Fruit fly (Drosophila melanogaster) whole organism, embryonic: ENCODE results near the gene TrpRS.
A peak's percentile ranks its signal among the peaks of the same experiment; 100 is the strongest.

Experiments used
- Blimp-1 ChIP-seq: fragments of 200-800 bp; sonication (Bioruptor generic); optimal IDR thresholded peaks from 3 replicates; lab custom pipeline; 2018; ENCODE audit warnings: missing biosample characterization, missing genetic modification characterization, mild to moderate bottlenecking, moderate library complexity, missing genetic modification reagents
- Bteb2 ChIP-seq: fragments of 200-800 bp; sonication (Bioruptor generic); optimal IDR thresholded peaks from 2 replicates; lab custom pipeline; 2016; ENCODE audit warnings: missing biosample characterization, missing genetic modification characterization
- CG10267 ChIP-seq: fragments of 200-800 bp; sonication (Bioruptor generic); optimal IDR thresholded peaks from 2 replicates; lab custom pipeline; 2018; ENCODE audit warnings: missing biosample characterization, mild to moderate bottlenecking, missing genetic modification characterization, moderate library complexity
- CG11247 ChIP-seq: fragments of 200-800 bp; sonication (Bioruptor generic); IDR thresholded peaks from 2 replicates; pipeline ENCODE4 v1.3.6; 2022; ENCODE audit warnings: missing biosample characterization, missing genetic modification characterization
- CG11723 ChIP-seq: fragments of 200-800 bp; sonication (Bioruptor generic); optimal IDR thresholded peaks from 2 replicates; lab custom pipeline; 2017; ENCODE audit warnings: missing biosample characterization, mild to moderate bottlenecking, missing genetic modification characterization
- CG12071 ChIP-seq: fragments of 200-800 bp; sonication (Bioruptor generic); optimal IDR thresholded peaks from 3 replicates; lab custom pipeline; 2018; ENCODE audit warnings: missing biosample characterization, mild to moderate bottlenecking, missing genetic modification characterization
- CG12744 ChIP-seq: fragments of 200-800 bp; sonication (Bioruptor generic); optimal IDR thresholded peaks from 2 replicates; lab custom pipeline; 2016; ENCODE audit warnings: missing biosample characterization, missing genetic modification characterization
- CG12942 ChIP-seq: fragments of 200-800 bp; sonication (Bioruptor generic); optimal IDR thresholded peaks from 3 replicates; lab custom pipeline; 2016; ENCODE audit warnings: missing biosample characterization, missing genetic modification characterization
- CG14710 ChIP-seq: fragments of 200-800 bp; sonication (Bioruptor generic); optimal IDR thresholded peaks from 3 replicates; lab custom pipeline; 2019; ENCODE audit warnings: missing biosample characterization, mild to moderate bottlenecking, missing genetic modification characterization, moderate library complexity
- CG16815 ChIP-seq: fragments of 200-800 bp; sonication (Bioruptor generic); optimal IDR thresholded peaks from 3 replicates; lab custom pipeline; 2017; ENCODE audit warnings: missing biosample characterization, mild to moderate bottlenecking, missing genetic modification characterization
- CG16863 ChIP-seq: fragments of 200-800 bp; sonication (Bioruptor generic); optimal IDR thresholded peaks from 3 replicates; lab custom pipeline; 2016; ENCODE audit warnings: missing biosample characterization, missing genetic modification characterization
- CG17385 ChIP-seq: fragments of 200-800 bp; sonication (Bioruptor generic); optimal IDR thresholded peaks from 3 replicates; lab custom pipeline; 2018; ENCODE audit warnings: missing biosample characterization, mild to moderate bottlenecking, missing genetic modification characterization
- CG2116 ChIP-seq: fragments of 200-800 bp; sonication (Bioruptor generic); optimal IDR thresholded peaks from 3 replicates; lab custom pipeline; 2018; ENCODE audit warnings: missing biosample characterization, mild to moderate bottlenecking, missing genetic modification characterization
- CG31365 ChIP-seq: fragments of 200-800 bp; sonication (Bioruptor generic); optimal IDR thresholded peaks from 2 replicates; lab custom pipeline; 2018; ENCODE audit warnings: missing biosample characterization, mild to moderate bottlenecking, missing genetic modification characterization
- CG32767 ChIP-seq: fragments of 200-800 bp; sonication (Bioruptor generic); IDR thresholded peaks from 2 replicates; pipeline ENCODE4 v1.3.6; 2022; ENCODE audit warnings: missing biosample characterization, missing genetic modification characterization
- CG5245 ChIP-seq: fragments of 200-800 bp; sonication (Bioruptor generic); optimal IDR thresholded peaks from 3 replicates; lab custom pipeline; 2016; ENCODE audit warnings: missing biosample characterization, missing genetic modification characterization
- CG6765 ChIP-seq: fragments of 200-800 bp; sonication (Bioruptor generic); optimal IDR thresholded peaks from 3 replicates; lab custom pipeline; 2017; ENCODE audit warnings: missing biosample characterization, mild to moderate bottlenecking, missing genetic modification characterization
- CG7372 ChIP-seq: fragments of 200-800 bp; sonication (Bioruptor generic); IDR thresholded peaks from 2 replicates; pipeline ENCODE4 v1.3.6; 2022; ENCODE audit warnings: missing biosample characterization, missing genetic modification characterization
- CG7786 ChIP-seq: fragments of 200-800 bp; sonication (Bioruptor generic); optimal IDR thresholded peaks from 2 replicates; lab custom pipeline; 2016; ENCODE audit warnings: missing biosample characterization, missing genetic modification characterization
- CG7963 ChIP-seq: fragments of 200-800 bp; sonication (Bioruptor generic); IDR thresholded peaks from 3 replicates; pipeline ENCODE4 v1.3.6; 2022; ENCODE audit warnings: missing biosample characterization, missing genetic modification characterization; ENCODE audit not compliant: partially characterized antibody
- CG9437 ChIP-seq: fragments of 200-800 bp; sonication (Bioruptor generic); optimal IDR thresholded peaks from 2 replicates; lab custom pipeline; 2018; ENCODE audit warnings: missing biosample characterization, mild to moderate bottlenecking, missing genetic modification characterization
- CG9609 ChIP-seq: fragments of 200-800 bp; sonication (Bioruptor generic); optimal IDR thresholded peaks from 3 replicates; lab custom pipeline; 2016; ENCODE audit warnings: missing biosample characterization, missing genetic modification characterization
- D19B ChIP-seq: fragments of 200-800 bp; sonication (Bioruptor generic); optimal IDR thresholded peaks from 2 replicates; lab custom pipeline; 2017; ENCODE audit warnings: missing biosample characterization, mild to moderate bottlenecking, missing genetic modification characterization
- Deaf1 ChIP-seq: fragments of 200-800 bp; optimal IDR thresholded peaks from 3 replicates; lab custom pipeline; 2019; ENCODE audit warnings: missing biosample characterization, mild to moderate bottlenecking, missing genetic modification characterization, moderate library complexity
- Drgx ChIP-seq: fragments of 200-800 bp; sonication (Bioruptor generic); IDR thresholded peaks from 2 replicates; pipeline ENCODE4 v1.3.6; 2022; ENCODE audit warnings: missing biosample characterization, missing genetic modification characterization
- E2f2 ChIP-seq: fragments of 200-800 bp; sonication (Bioruptor generic); IDR thresholded peaks from 2 replicates; pipeline ENCODE4 v1.3.6; 2022; ENCODE audit warnings: missing biosample characterization, missing genetic modification characterization
- Eip74EF ChIP-seq, 2 experiments: fragments of 200-800 bp in 1 of 2; fragments of >200 bp in 1 of 2; sonication (Bioruptor generic) in 1 of 2; optimal IDR thresholded peaks; 2 replicates each; lab custom pipeline; 2017 to 2019; ENCODE audit warnings: missing biosample characterization in 2 of 2, missing genetic modification characterization in 2 of 2, mild to moderate bottlenecking in 1 of 2, moderate library complexity in 1 of 2
- Fer3 ChIP-seq: fragments of 200-800 bp; sonication (Bioruptor generic); optimal IDR thresholded peaks from 2 replicates; lab custom pipeline; 2018; ENCODE audit warnings: missing biosample characterization, mild to moderate bottlenecking, missing genetic modification characterization, moderate library complexity
- Hmx ChIP-seq: fragments of 200-800 bp; sonication (Bioruptor generic); optimal IDR thresholded peaks from 2 replicates; lab custom pipeline; 2016; ENCODE audit warnings: missing biosample characterization, missing genetic modification characterization
- Myb ChIP-seq: fragments of 200-800 bp; sonication (Bioruptor generic); optimal IDR thresholded peaks from 2 replicates; lab custom pipeline; 2016; ENCODE audit warnings: missing biosample characterization, missing genetic modification characterization
- Side ChIP-seq: fragments of 200-800 bp; sonication (Bioruptor generic); optimal IDR thresholded peaks from 2 replicates; lab custom pipeline; 2016; ENCODE audit warnings: missing biosample characterization, missing genetic modification characterization
- abd-A ChIP-seq: fragments of 200-800 bp; sonication (Bioruptor generic); optimal IDR thresholded peaks from 3 replicates; lab custom pipeline; 2019; ENCODE audit warnings: missing biosample characterization, mild to moderate bottlenecking, missing genetic modification characterization, moderate library complexity
- al ChIP-seq: fragments of 200-800 bp; sonication (Bioruptor generic); IDR thresholded peaks from 2 replicates; pipeline ENCODE4 v1.3.6; 2022; ENCODE audit warnings: missing biosample characterization, missing genetic modification characterization
- bigmax ChIP-seq: fragments of 200-800 bp; sonication (Bioruptor generic); optimal IDR thresholded peaks from 2 replicates; lab custom pipeline; 2018; ENCODE audit warnings: missing biosample characterization, mild to moderate bottlenecking, missing genetic modification characterization
- cad ChIP-seq: fragments of >200 bp; optimal IDR thresholded peaks from 2 replicates; lab custom pipeline; 2017; ENCODE audit warnings: missing biosample characterization, missing genetic modification characterization
- dysf ChIP-seq: fragments of 200-800 bp; sonication (Bioruptor generic); IDR thresholded peaks from 3 replicates; pipeline ENCODE4 v1.3.6; 2022; ENCODE audit warnings: missing biosample characterization, missing genetic modification characterization
- gsb ChIP-seq: fragments of 200-800 bp; sonication (Bioruptor generic); IDR thresholded peaks from 2 replicates; pipeline ENCODE4 v1.3.6; 2022; ENCODE audit warnings: missing biosample characterization, missing genetic modification characterization
- ham ChIP-seq: fragments of 200-800 bp; sonication (Bioruptor generic); IDR thresholded peaks from 2 replicates; pipeline ENCODE4 v1.3.6; 2022; ENCODE audit warnings: missing biosample characterization, missing genetic modification characterization
- hkb ChIP-seq, 2 experiments: fragments of 200-800 bp in 1 of 2; fragments of >200 bp in 1 of 2; sonication (Bioruptor generic) in 1 of 2; IDR thresholded peaks in 1 of 2; optimal IDR thresholded peaks in 1 of 2; 2 replicates each; pipeline versions ENCODE4 v1.3.6 to Lab custom; 2017 to 2022; ENCODE audit warnings: missing biosample characterization in 1 of 2, missing genetic modification characterization in 1 of 2
- inv ChIP-seq: fragments of 200-800 bp; sonication (Bioruptor generic); IDR thresholded peaks from 2 replicates; pipeline ENCODE4 v1.3.6; 2022; ENCODE audit warnings: missing biosample characterization, missing genetic modification characterization; ENCODE audit not compliant: partially characterized antibody
- mirr ChIP-seq: fragments of 200-800 bp; sonication (Bioruptor generic); optimal IDR thresholded peaks from 3 replicates; lab custom pipeline; 2018; ENCODE audit warnings: missing biosample characterization, mild to moderate bottlenecking, missing genetic modification characterization
- peb ChIP-seq: fragments of 200-800 bp; sonication (Bioruptor generic); IDR thresholded peaks from 2 replicates; pipeline ENCODE4 v1.3.6; 2022; ENCODE audit warnings: missing biosample characterization, missing genetic modification characterization
- pho ChIP-seq: fragments of 200-800 bp; sonication (Bioruptor generic); optimal IDR thresholded peaks from 2 replicates; lab custom pipeline; 2016; ENCODE audit warnings: missing biosample characterization, missing genetic modification characterization
- pnt ChIP-seq: fragments of 200-800 bp; sonication (Bioruptor generic); optimal IDR thresholded peaks from 3 replicates; lab custom pipeline; 2016; ENCODE audit warnings: missing biosample characterization, missing genetic modification characterization
- so ChIP-seq: fragments of 200-800 bp; sonication (Bioruptor generic); IDR thresholded peaks from 3 replicates; pipeline ENCODE4 v1.3.6; 2022; ENCODE audit warnings: missing biosample characterization, missing genetic modification characterization
- sob ChIP-seq: fragments of 200-800 bp; sonication (Bioruptor generic); IDR thresholded peaks from 2 replicates; pipeline ENCODE4 v1.3.6; 2022; ENCODE audit warnings: missing biosample characterization, missing genetic modification characterization
- stc ChIP-seq: fragments of 200-800 bp; sonication (Bioruptor generic); IDR thresholded peaks from 2 replicates; pipeline ENCODE4 v1.3.6; 2022; ENCODE audit warnings: missing biosample characterization, missing genetic modification characterization
- unpg ChIP-seq: fragments of 200-800 bp; sonication (Bioruptor generic); optimal IDR thresholded peaks from 3 replicates; lab custom pipeline; 2018; ENCODE audit warnings: missing biosample characterization, mild to moderate bottlenecking, missing genetic modification characterization, moderate library complexity
- zfh2 ChIP-seq: fragments of 200-800 bp; sonication (Bioruptor generic); optimal IDR thresholded peaks from 2 replicates; lab custom pipeline; 2016; ENCODE audit warnings: missing biosample characterization, missing genetic modification characterization

Gene TrpRS

dm6 chr3R:9220064-9220864 lies 46.4 kb downstream of the TrpRS start (continued):
- no peak for TF ChIP-seq CG31365 (tag; lab: Kevin White, UChicago)
- peak; percentile 49 for TF ChIP-seq D19B (GFP tag; lab: Kevin White, UChicago)
- TF ChIP-seq pho = peak; percentile 38
- TF ChIP-seq CG10267 = peak; percentile 11
- peak; percentile 47; the same call in 1 of the 2 replicates for TF ChIP-seq sob (GFP tag; lab: Robert Waterston, UW)
- TF ChIP-seq CG32767 (GFP tag; lab: Robert Waterston, UW) = no peak
- TF ChIP-seq CG11723 (GFP tag; lab: Kevin White, UChicago) = no peak
- peak; percentile 56 for TF ChIP-seq CG9609 (GFP tag; lab: Kevin White, UChicago)
- no peak for TF ChIP-seq mirr (GFP tag; lab: Kevin White, UChicago)
- no peak for TF ChIP-seq gsb
- TF ChIP-seq Side (GFP tag; lab: Kevin White, UChicago) = peak; percentile 32
- no peak for TF ChIP-seq CG6765
- TF ChIP-seq CG11247 (GFP tag; lab: Robert Waterston, UW) = peak; percentile 20; the same call in 1 of the 2 replicates
- TF ChIP-seq zfh2 (GFP tag; lab: Kevin White, UChicago) = peak; percentile 52
- TF ChIP-seq inv = no peak
- peak; percentile 36 for TF ChIP-seq Fer3
- TF ChIP-seq ham (GFP tag; lab: Robert Waterston, UW) = no peak
- peak; percentile 24 for TF ChIP-seq bigmax (GFP tag; lab: Kevin White, UChicago)
- no peak for TF ChIP-seq CG16863
- peak; percentile 20 for TF ChIP-seq Blimp-1 (GFP tag; lab: Kevin White, UChicago)
- no peak for TF ChIP-seq CG5245
- TF ChIP-seq peb (GFP tag; lab: Robert Waterston, UW) = no peak
- TF ChIP-seq cad = no peak
- TF ChIP-seq CG7372 (GFP tag; lab: Robert Waterston, UW) = no peak
- peak; percentile 50; the same call in 1 of the 2 replicates for TF ChIP-seq al
- TF ChIP-seq CG7786 (GFP tag; lab: Kevin White, UChicago) = peak; percentile 61
- TF ChIP-seq CG14710 (tag; lab: Kevin White, UChicago) = no peak
- peak; percentile 93 for TF ChIP-seq abd-A (tag; lab: Kevin White, UChicago)
- TF ChIP-seq Drgx (GFP tag; lab: Robert Waterston, UW) = peak; percentile 82
- TF ChIP-seq CG2116 (GFP tag; lab: Kevin White, UChicago) = peak; percentile 38
- TF ChIP-seq CG12744 (GFP tag; lab: Kevin White, UChicago) = peak; percentile 58
- TF ChIP-seq CG12071 = no peak
- no peak for TF ChIP-seq CG7963
- no peak for TF ChIP-seq CG12942 (GFP tag; lab: Kevin White, UChicago)
- 0 out of 3 replicates have a peak, but pooled peaks have one; percentile 36 for TF ChIP-seq so (GFP tag; lab: Robert Waterston, UW)
- TF ChIP-seq pnt (GFP tag; lab: Kevin White, UChicago) = no peak
- TF ChIP-seq stc (GFP tag; lab: Robert Waterston, UW) = peak; percentile 36; the same call in 1 of the 2 replicates
- TF ChIP-seq unpg (GFP tag; lab: Kevin White, UChicago) = peak; percentile 36
- TF ChIP-seq CG9437 (GFP tag; lab: Kevin White, UChicago) = no peak
- peak; percentile 23 for TF ChIP-seq Hmx (GFP tag; lab: Kevin White, UChicago)
- peak; percentile 38 for TF ChIP-seq Bteb2 (GFP tag; lab: Kevin White, UChicago)
- TF ChIP-seq CG16815 (GFP tag; lab: Kevin White, UChicago) = no peak
- TF ChIP-seq E2f2 = no peak
- no peak for TF ChIP-seq Eip74EF (GFP tag; optimal IDR thresholded peaks at IDR 0.05; lab: Kevin White, UChicago)
- TF ChIP-seq hkb (optimal IDR thresholded peaks at IDR 0.05; lab: Kevin White, UChicago) = no peak
- TF ChIP-seq hkb (GFP tag; IDR thresholded peaks at IDR 0.05; lab: Robert Waterston, UW) = 0 out of 2 replicates have a peak, but pooled peaks have one; percentile 46
- peak; percentile 93 for TF ChIP-seq CG17385 (GFP tag; lab: Kevin White, UChicago)
- peak; percentile 12 for TF ChIP-seq Myb (GFP tag; lab: Kevin White, UChicago)
- peak; percentile 60; the same call in 2 of the 3 replicates for TF ChIP-seq dysf (GFP tag; lab: Robert Waterston, UW)
- peak; percentile 54 for TF ChIP-seq Deaf1 (tag; lab: Kevin White, UChicago)
